Worm (Caenorhabditis elegans) whole organism, mixed stage, embryonic: ENCODE measurements around the gene srh-16.

Source experiments
- blmp-1 ChIP-seq: fragments of 150-350 bp; optimal IDR thresholded peaks from 2 replicates; lab custom pipeline; 2014; ENCODE audit warnings: missing biosample characterization, missing genetic modification characterization
- ceh-43 ChIP-seq: fragments of 200-800 bp; sonication (Bioruptor generic); optimal IDR thresholded peaks from 2 replicates; lab custom pipeline; 2018; ENCODE audit warnings: mild to moderate bottlenecking, missing genetic modification characterization, moderate library complexity, missing compliant biosample characterization
- nhr-76 ChIP-seq: sonication (generic microtip); optimal IDR thresholded peaks from 2 replicates; lab custom pipeline; 2017; ENCODE audit warnings: missing biosample characterization, missing genetic modification characterization
- unc-62 ChIP-seq: fragments of 150-350 bp; optimal IDR thresholded peaks from 2 replicates; lab custom pipeline; 2014; ENCODE audit warnings: missing biosample characterization, missing genetic modification reagents, missing genetic modification characterization

ce11 chrV:12291587-12291986, at the start of gene srh-16, which contains the start of gene srpa-68:
- TF ChIP-seq unc-62 (peak; percentile 29), nhr-76 (tag; lab: Kevin White, UChicago) (no peak), blmp-1 (tag; lab: Kevin White, UChicago) (no peak), ceh-43 (GFP tag; lab: Kevin White, UChicago) (peak; percentile 64)
